Worm (Caenorhabditis elegans): ENCODE measurements around the gene mca-1.

DNA sequence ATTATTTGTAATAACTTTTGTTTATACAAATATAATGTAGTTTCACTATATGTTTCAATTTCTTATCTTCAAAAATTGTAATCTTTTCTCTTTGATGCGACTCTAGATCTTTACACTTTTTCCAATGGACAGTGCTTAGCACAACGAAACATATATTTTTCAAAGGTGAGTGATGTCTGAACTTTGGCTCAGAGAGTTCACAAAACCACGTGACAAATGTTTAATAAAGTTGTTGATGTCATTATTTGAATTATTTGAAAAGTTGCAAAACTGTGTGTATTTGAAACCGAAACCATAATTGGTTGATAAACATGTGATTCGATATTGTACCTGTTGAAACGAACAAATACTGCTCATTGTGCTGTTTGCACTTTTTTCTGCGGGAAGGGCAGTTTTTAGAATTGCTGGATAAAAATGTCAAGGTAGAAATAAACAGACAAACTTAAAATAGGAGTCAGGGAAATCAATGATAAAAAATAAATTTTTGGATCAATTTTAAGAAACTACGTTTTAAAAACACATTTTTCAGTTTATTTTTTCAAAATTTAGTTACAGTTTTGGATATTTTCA lies 33.4 kb upstream of the mca-1 start:
- TF ChIP-seq alr-1 (tag; optimal IDR thresholded peaks at IDR 0.05): no peak
- TF ChIP-seq lin-13 (GFP tag; optimal IDR thresholded peaks at IDR 0.05): no peak
- TF ChIP-seq nhr-237 (tag; optimal IDR thresholded peaks at IDR 0.05): no peak
- TF ChIP-seq nhr-10 (tag; optimal IDR thresholded peaks at IDR 0.05): no peak
- TF ChIP-seq unc-62 (GFP tag; optimal IDR thresholded peaks at IDR 0.05): no peak
- no peak for TF ChIP-seq unc-55 (GFP tag; optimal IDR thresholded peaks at IDR 0.05)
- TF ChIP-seq egl-27 (tag; optimal IDR thresholded peaks at IDR 0.05): no peak
- TF ChIP-seq zag-1 (tag; optimal IDR thresholded peaks at IDR 0.05): no peak
- TF ChIP-seq ceh-16 (tag; optimal IDR thresholded peaks at IDR 0.05): no peak
